Fruit fly (Drosophila melanogaster): ENCODE results near the gene Six4.
A peak's percentile ranks its signal among the peaks of the same experiment; 100 is the strongest.

Six4 gene

dm6 chr3L:20837040-20837830, 44.7 kb upstream of the Six4 start, which contains the start of gene CG13255 (continued):
- TF ChIP-seq sqz (GFP tag; optimal IDR thresholded peaks at IDR 0.05) (no peak), CG13424 (tag; optimal IDR thresholded peaks at IDR 0.05) (peak; percentile 54), CG10979 (tag; optimal IDR thresholded peaks at IDR 0.05) (peak; percentile 3), ewg (GFP tag; optimal IDR thresholded peaks at IDR 0.05) (no peak), CG3995 (GFP tag; optimal IDR thresholded peaks at IDR 0.05) (no peak), Hmr (GFP tag; optimal IDR thresholded peaks at IDR 0.05) (peak; percentile 70), CG34422 (GFP tag; IDR thresholded peaks at IDR 0.05) (no peak), MTF-1 (GFP tag; optimal IDR thresholded peaks at IDR 0.05; ENCODE audit: borderline replicate concordance) (no peak), Dref (GFP tag; IDR thresholded peaks at IDR 0.05) (no peak), bab2 (GFP tag; optimal IDR thresholded peaks at IDR 0.05) (peak; percentile 16), CG1792 (GFP tag; optimal IDR thresholded peaks at IDR 0.05) (peak; percentile 1), pan (optimal IDR thresholded peaks at IDR 0.05) (no peak), pan (GFP tag; optimal IDR thresholded peaks at IDR 0.05 in 1 of 2, IDR thresholded peaks at IDR 0.05 in 1 of 2) (peak in 1 of 2 experiments; percentile 14), slou (GFP tag; optimal IDR thresholded peaks at IDR 0.05) (peak; percentile 4), CG12659 (GFP tag; optimal IDR thresholded peaks at IDR 0.05) (peak; percentile 55), Hsf (GFP tag; optimal IDR thresholded peaks at IDR 0.05) (no peak), sim (GFP tag; IDR thresholded peaks at IDR 0.05) (no peak), Dbx (GFP tag; IDR thresholded peaks at IDR 0.05) (no peak), CG6654 (GFP tag; optimal IDR thresholded peaks at IDR 0.05) (peak; percentile 18), CG1233 (GFP tag; optimal IDR thresholded peaks at IDR 0.05) (peak; percentile 13), p53 (GFP tag; optimal IDR thresholded peaks at IDR 0.05) (no peak), bsh (GFP tag; optimal IDR thresholded peaks at IDR 0.05) (no peak), croc (GFP tag; conservative IDR thresholded peaks at IDR 0.05) (no peak), seq (GFP tag; IDR thresholded peaks at IDR 0.05) (no peak), CG1529 (GFP tag; optimal IDR thresholded peaks at IDR 0.05) (peak; percentile 12), CG14710 (tag; optimal IDR thresholded peaks at IDR 0.05) (no peak), CG12219 (GFP tag; optimal IDR thresholded peaks at IDR 0.05) (no peak), ase (GFP tag; IDR thresholded peaks at IDR 0.05) (no peak), zfh1 (GFP tag; IDR thresholded peaks at IDR 0.05) (no peak), Hr51 (GFP tag; optimal IDR thresholded peaks at IDR 0.05) (peak in 1 of 2 experiments; percentile 56), CG11723 (GFP tag; optimal IDR thresholded peaks at IDR 0.05) (peak; percentile 14), hbn (GFP tag; IDR thresholded peaks at IDR 0.05; ENCODE audit: partially characterized antibody) (no peak), Scr (GFP tag; IDR thresholded peaks at IDR 0.05; ENCODE audit: partially characterized antibody) (no peak), CG6175 (GFP tag; IDR thresholded peaks at IDR 0.05) (no peak), CG4730 (GFP tag; IDR thresholded peaks at IDR 0.05) (no peak), CG8359 (GFP tag; optimal IDR thresholded peaks at IDR 0.05; ENCODE audit: borderline replicate concordance) (no peak), CG5245 (GFP tag; optimal IDR thresholded peaks at IDR 0.05) (no peak), gt (GFP tag; IDR thresholded peaks at IDR 0.05) (no peak), CG9727 (GFP tag; optimal IDR thresholded peaks at IDR 0.05) (peak; percentile 56), NC2α (GFP tag; optimal IDR thresholded peaks at IDR 0.05) (no peak), fru (optimal IDR thresholded peaks at IDR 0.05) (no peak), crol (GFP tag; IDR thresholded peaks at IDR 0.05) (no peak), Side (GFP tag; optimal IDR thresholded peaks at IDR 0.05) (no peak), run (tag; optimal IDR thresholded peaks at IDR 0.05) (no peak), insv (GFP tag; optimal IDR thresholded peaks at IDR 0.05) (no peak), Antp (GFP tag; optimal IDR thresholded peaks at IDR 0.05) (peak; percentile 23), CG17385 (GFP tag; optimal IDR thresholded peaks at IDR 0.05) (peak; percentile 54), CG5953 (GFP tag; IDR thresholded peaks at IDR 0.05) (no peak), CG3838 (GFP tag; optimal IDR thresholded peaks at IDR 0.05) (no peak), CG10147 (GFP tag; optimal IDR thresholded peaks at IDR 0.05) (peak; percentile 51)

Measured in whole organism, embryonic.